Worm (Caenorhabditis elegans): Measurements from ENCODE around the gene abu-7.

DNA sequence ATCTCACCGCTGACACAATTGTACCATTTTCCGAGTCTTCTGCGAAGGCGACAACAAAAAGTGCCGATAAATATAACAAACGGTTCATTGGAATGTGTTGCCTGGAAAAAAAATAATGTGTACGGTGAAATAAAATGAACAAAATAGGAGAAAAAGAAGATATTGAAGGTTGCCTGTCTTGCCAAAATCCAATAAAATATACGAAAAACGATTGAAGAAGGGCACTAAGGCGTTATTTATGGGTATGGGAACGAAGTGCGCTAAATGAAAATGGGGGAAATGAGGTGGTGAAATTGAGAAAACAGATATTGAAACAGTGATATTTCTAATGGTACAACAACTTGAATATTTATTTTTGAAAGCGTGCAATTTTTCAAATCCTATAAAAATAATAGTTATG lies 33.7 kb upstream of the abu-7 start, which contains the start of gene Y47A7.2:
- TF ChIP-seq him-1 (tag; optimal IDR thresholded peaks at IDR 0.05) (no peak), W03F9.2 (tag; optimal IDR thresholded peaks at IDR 0.05) (no peak), dao-5 (tag; optimal IDR thresholded peaks at IDR 0.05) (no peak)
